Worm (Caenorhabditis elegans) whole organism, L1 larva: ENCODE data around the gene lipl-7.

ENCODE experiments used
- lin-35 ChIP-seq, 2 experiments: fragments of 150-350 bp; optimal IDR thresholded peaks; 2 replicates each; lab custom pipeline; 2014; ENCODE audit warnings: missing biosample characterization in 2 of 2, missing genetic modification characterization in 2 of 2, missing genetic modification reagents in 2 of 2
- unc-86 ChIP-seq: sonication (generic microtip); optimal IDR thresholded peaks from 2 replicates; lab custom pipeline; 2016; ENCODE audit warnings: missing genetic modification characterization, missing compliant biosample characterization
- ztf-11 ChIP-seq, 2 experiments: sonication (generic microtip); optimal IDR thresholded peaks; 2 replicates each; lab custom pipeline; 2016 to 2017; ENCODE audit warnings: missing genetic modification characterization in 2 of 2, missing biosample characterization in 1 of 2, missing compliant biosample characterization in 1 of 2

DNA sequence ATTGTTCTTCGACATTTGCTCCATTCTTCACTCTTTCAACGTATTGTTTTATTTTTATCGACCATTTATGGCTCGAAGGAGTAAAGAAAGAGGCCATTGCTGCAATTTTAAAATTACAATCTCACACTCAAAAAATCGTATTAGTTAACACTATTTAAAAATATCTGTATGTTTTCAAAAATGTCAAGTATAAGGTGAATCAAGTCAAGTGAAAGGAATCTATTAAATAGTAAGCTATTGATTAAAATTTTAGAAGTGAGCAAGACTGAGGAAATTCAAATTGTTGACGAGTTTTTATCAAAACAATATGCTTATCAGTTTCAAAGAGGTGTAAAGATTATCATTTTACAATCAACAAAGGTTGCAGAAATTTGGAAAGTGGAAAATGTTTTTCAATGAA lies 9.2 kb downstream of the lipl-7 start, which contains the start of gene F01G10.4:
- TF ChIP-seq lin-35 (GFP tag; optimal IDR thresholded peaks at IDR 0.05; lab: Kevin White, UChicago) = no peak
- no peak for TF ChIP-seq unc-86
- TF ChIP-seq ztf-11 (tag; optimal IDR thresholded peaks at IDR 0.05; lab: Kevin White, UChicago) = no peak
